Fruit fly (Drosophila melanogaster) whole organism, embryonic: ENCODE data around the gene Wwox.

Source experiments
- Blimp-1 ChIP-seq: fragments of 200-800 bp; sonication (Bioruptor generic); optimal IDR thresholded peaks from 3 replicates; lab custom pipeline; 2018; ENCODE audit warnings: missing biosample characterization, missing genetic modification characterization, mild to moderate bottlenecking, moderate library complexity, missing genetic modification reagents
- CG10209 ChIP-seq: fragments of 200-800 bp; sonication (Bioruptor generic); optimal IDR thresholded peaks from 3 replicates; lab custom pipeline; 2017; ENCODE audit warnings: missing biosample characterization, mild to moderate bottlenecking, missing genetic modification characterization, missing genetic modification reagents
- CG10366 ChIP-seq: fragments of 200-800 bp; sonication (Bioruptor generic); IDR thresholded peaks from 2 replicates; pipeline ENCODE4 v1.3.6; 2022; ENCODE audit warnings: missing biosample characterization, missing genetic modification characterization
- CG10543 ChIP-seq: fragments of 200-800 bp; sonication (Bioruptor generic); optimal IDR thresholded peaks from 3 replicates; lab custom pipeline; 2017; ENCODE audit warnings: missing biosample characterization, mild to moderate bottlenecking, missing genetic modification characterization, moderate library complexity
- CG15269 ChIP-seq: fragments of 200-800 bp; sonication (Bioruptor generic); optimal IDR thresholded peaks from 2 replicates; lab custom pipeline; 2018; ENCODE audit warnings: missing biosample characterization, mild to moderate bottlenecking, missing genetic modification characterization, moderate library complexity
- CG17359 ChIP-seq: fragments of 200-800 bp; sonication (Bioruptor generic); optimal IDR thresholded peaks from 3 replicates; lab custom pipeline; 2018; ENCODE audit warnings: missing biosample characterization, mild to moderate bottlenecking, missing genetic modification characterization, moderate library complexity
- CG17385 ChIP-seq: fragments of 200-800 bp; sonication (Bioruptor generic); optimal IDR thresholded peaks from 3 replicates; lab custom pipeline; 2018; ENCODE audit warnings: missing biosample characterization, mild to moderate bottlenecking, missing genetic modification characterization
- CG17912 ChIP-seq: fragments of 200-800 bp; sonication (Bioruptor generic); optimal IDR thresholded peaks from 2 replicates; lab custom pipeline; 2018; ENCODE audit warnings: missing biosample characterization, mild to moderate bottlenecking, missing genetic modification characterization
- CG18599 ChIP-seq: fragments of 200-800 bp; sonication (Bioruptor generic); optimal IDR thresholded peaks from 3 replicates; lab custom pipeline; 2017; ENCODE audit warnings: missing biosample characterization, missing genetic modification characterization, mild to moderate bottlenecking, moderate library complexity, missing genetic modification reagents
- CG30431 ChIP-seq: fragments of 200-800 bp; sonication (Bioruptor generic); optimal IDR thresholded peaks from 2 replicates; lab custom pipeline; 2017; ENCODE audit warnings: missing biosample characterization, missing genetic modification characterization
- CG32767 ChIP-seq: fragments of 200-800 bp; sonication (Bioruptor generic); IDR thresholded peaks from 2 replicates; pipeline ENCODE4 v1.3.6; 2022; ENCODE audit warnings: missing biosample characterization, missing genetic modification characterization
- CG34224 ChIP-seq: fragments of 200-800 bp; sonication (Bioruptor generic); IDR thresholded peaks from 3 replicates; pipeline ENCODE4 v1.3.6; 2022; ENCODE audit warnings: missing biosample characterization, missing genetic modification characterization; ENCODE audit not compliant: partially characterized antibody
- CG42726 ChIP-seq: fragments of 200-800 bp; sonication (Bioruptor generic); IDR thresholded peaks from 2 replicates; pipeline ENCODE4 v1.3.6; 2022; ENCODE audit warnings: missing biosample characterization, missing genetic modification characterization; ENCODE audit not compliant: partially characterized antibody
- CG6272 ChIP-seq: fragments of 200-800 bp; sonication (Bioruptor generic); IDR thresholded peaks from 2 replicates; pipeline ENCODE4 v1.3.6; 2022; ENCODE audit warnings: missing biosample characterization, missing genetic modification characterization
- CG6765 ChIP-seq: fragments of 200-800 bp; sonication (Bioruptor generic); optimal IDR thresholded peaks from 3 replicates; lab custom pipeline; 2017; ENCODE audit warnings: missing biosample characterization, mild to moderate bottlenecking, missing genetic modification characterization
- CG7963 ChIP-seq: fragments of 200-800 bp; sonication (Bioruptor generic); IDR thresholded peaks from 3 replicates; pipeline ENCODE4 v1.3.6; 2022; ENCODE audit warnings: missing biosample characterization, missing genetic modification characterization; ENCODE audit not compliant: partially characterized antibody
- D ChIP-seq, 2 experiments: fragments of 200-800 bp in 1 of 2; fragments of >200 bp in 1 of 2; sonication (Bioruptor generic) in 1 of 2; optimal IDR thresholded peaks; 2 replicates in 1 of 2; 3 replicates in 1 of 2; lab custom pipeline; 2017; ENCODE audit warnings: mild to moderate bottlenecking in 1 of 2, missing biosample characterization in 1 of 2, missing genetic modification characterization in 1 of 2, missing genetic modification reagents in 1 of 2
- D19A ChIP-seq: fragments of 200-800 bp; optimal IDR thresholded peaks from 3 replicates; lab custom pipeline; 2019; ENCODE audit warnings: missing biosample characterization, mild to moderate bottlenecking, missing genetic modification characterization, moderate library complexity
- Dll ChIP-seq: fragments of 200-800 bp; sonication (Bioruptor generic); IDR thresholded peaks from 4 replicates; pipeline ENCODE4 v1.3.6; 2022; ENCODE audit warnings: missing biosample characterization, missing genetic modification characterization; ENCODE audit not compliant: partially characterized antibody
- H2.0 ChIP-seq: fragments of 200-800 bp; sonication (Bioruptor generic); IDR thresholded peaks from 2 replicates; pipeline ENCODE4 v1.3.6; 2022; ENCODE audit warnings: missing biosample characterization, missing genetic modification characterization
- HLH4C ChIP-seq: fragments of 200-800 bp; sonication (Bioruptor generic); IDR thresholded peaks from 3 replicates; pipeline ENCODE4 v1.3.6; 2022; ENCODE audit warnings: missing biosample characterization, missing genetic modification characterization; ENCODE audit not compliant: partially characterized antibody
- Hand ChIP-seq: fragments of 200-800 bp; sonication (Bioruptor generic); optimal IDR thresholded peaks from 2 replicates; lab custom pipeline; 2017; ENCODE audit warnings: mild to moderate bottlenecking, missing biosample characterization, missing genetic modification reagents, missing genetic modification characterization
- Hr3 ChIP-seq: fragments of 200-800 bp; sonication (Bioruptor generic); optimal IDR thresholded peaks from 3 replicates; lab custom pipeline; 2016; ENCODE audit warnings: missing biosample characterization, missing genetic modification characterization
- Nf-YB ChIP-seq: fragments of 200-800 bp; sonication (Bioruptor generic); optimal IDR thresholded peaks from 3 replicates; lab custom pipeline; 2019; ENCODE audit warnings: missing biosample characterization, mild to moderate bottlenecking, missing genetic modification characterization, moderate library complexity
- PHDP ChIP-seq: fragments of 200-800 bp; sonication (Bioruptor generic); optimal IDR thresholded peaks from 3 replicates; lab custom pipeline; 2018; ENCODE audit warnings: missing biosample characterization, mild to moderate bottlenecking, missing genetic modification characterization, moderate library complexity
- Pdp1 ChIP-seq, 2 experiments: fragments of 200-800 bp; sonication (Bioruptor generic); optimal IDR thresholded peaks; 3 replicates each; lab custom pipeline; 2016; ENCODE audit warnings: missing biosample characterization in 2 of 2, missing genetic modification characterization in 2 of 2, mild to moderate bottlenecking in 1 of 2, moderate library complexity in 1 of 2
- Sin3A ChIP-seq: fragments of >200 bp; optimal IDR thresholded peaks from 2 replicates; lab custom pipeline; 2018
- Trl ChIP-seq, 3 experiments: fragments of >200 bp in 2 of 3; fragments of 200-800 bp in 1 of 3; sonication (Bioruptor generic) in 1 of 3; optimal IDR thresholded peaks; 2 replicates in 1 of 3; 3 replicates in 2 of 3; lab custom pipeline; 2016 to 2017; ENCODE audit warnings: missing biosample characterization in 1 of 3, missing genetic modification characterization in 1 of 3
- abd-A ChIP-seq: fragments of 200-800 bp; sonication (Bioruptor generic); optimal IDR thresholded peaks from 3 replicates; lab custom pipeline; 2019; ENCODE audit warnings: missing biosample characterization, mild to moderate bottlenecking, missing genetic modification characterization, moderate library complexity
- al ChIP-seq: fragments of 200-800 bp; sonication (Bioruptor generic); IDR thresholded peaks from 2 replicates; pipeline ENCODE4 v1.3.6; 2022; ENCODE audit warnings: missing biosample characterization, missing genetic modification characterization
- bsh ChIP-seq, 2 experiments: fragments of 200-800 bp; sonication (Bioruptor generic); optimal IDR thresholded peaks; 2 replicates each; lab custom pipeline; 2017 to 2018; ENCODE audit warnings: mild to moderate bottlenecking in 2 of 2, missing biosample characterization in 2 of 2, missing genetic modification characterization in 2 of 2, moderate library complexity in 1 of 2
- chm ChIP-seq: fragments of 200-800 bp; sonication (Bioruptor generic); IDR thresholded peaks from 2 replicates; pipeline ENCODE4 v1.3.6; 2022; ENCODE audit warnings: missing biosample characterization, missing genetic modification characterization
- dm ChIP-seq: fragments of 200-800 bp; sonication (Bioruptor generic); optimal IDR thresholded peaks from 3 replicates; lab custom pipeline; 2016; ENCODE audit warnings: missing biosample characterization, missing genetic modification characterization
- en ChIP-seq: fragments of 200-800 bp; sonication (Bioruptor generic); optimal IDR thresholded peaks from 2 replicates; lab custom pipeline; 2016; ENCODE audit warnings: missing biosample characterization, missing genetic modification characterization
- eve ChIP-seq, 2 experiments: fragments of >200 bp; optimal IDR thresholded peaks; 2 replicates each; lab custom pipeline; 2017; ENCODE audit warnings: missing biosample characterization in 2 of 2, missing genetic modification characterization in 2 of 2
- fu2 ChIP-seq: fragments of 200-800 bp; sonication (Bioruptor generic); optimal IDR thresholded peaks from 2 replicates; lab custom pipeline; 2016; ENCODE audit warnings: missing biosample characterization, missing genetic modification characterization
- gcm ChIP-seq: fragments of 200-800 bp; sonication (Bioruptor generic); optimal IDR thresholded peaks from 2 replicates; lab custom pipeline; 2019; ENCODE audit warnings: missing biosample characterization, mild to moderate bottlenecking, missing genetic modification characterization, moderate library complexity
- grau ChIP-seq: fragments of 200-800 bp; optimal IDR thresholded peaks from 3 replicates; lab custom pipeline; 2019; ENCODE audit warnings: missing biosample characterization, mild to moderate bottlenecking, missing genetic modification characterization, moderate library complexity
- gsb ChIP-seq: fragments of 200-800 bp; sonication (Bioruptor generic); IDR thresholded peaks from 2 replicates; pipeline ENCODE4 v1.3.6; 2022; ENCODE audit warnings: missing biosample characterization, missing genetic modification characterization
- p53 ChIP-seq: fragments of 200-800 bp; sonication (Bioruptor generic); optimal IDR thresholded peaks from 2 replicates; lab custom pipeline; 2016; ENCODE audit warnings: missing biosample characterization, missing genetic modification characterization
- pan ChIP-seq, 4 experiments: fragments of >200 bp in 3 of 4; fragments of 200-800 bp in 1 of 4; sonication (Bioruptor generic) in 1 of 4; optimal IDR thresholded peaks in 3 of 4; IDR thresholded peaks in 1 of 4; 2 replicates each; pipeline versions ENCODE4 v1.3.6 to Lab custom; 2017 to 2022; ENCODE audit warnings: missing biosample characterization in 2 of 4, missing genetic modification characterization in 2 of 4, mixed read lengths in 1 of 4
- phol ChIP-seq: fragments of 200-800 bp; sonication (Bioruptor generic); optimal IDR thresholded peaks from 3 replicates; lab custom pipeline; 2018; ENCODE audit warnings: missing biosample characterization, mild to moderate bottlenecking, missing genetic modification characterization, moderate library complexity
- slbo ChIP-seq: fragments of 200-800 bp; sonication (Bioruptor generic); IDR thresholded peaks from 2 replicates; pipeline ENCODE4 v1.3.6; 2022; ENCODE audit warnings: missing biosample characterization, missing genetic modification characterization
- stwl ChIP-seq: fragments of 200-800 bp; sonication (Bioruptor generic); optimal IDR thresholded peaks from 3 replicates; lab custom pipeline; 2018; ENCODE audit warnings: missing biosample characterization, mild to moderate bottlenecking, missing genetic modification characterization, moderate library complexity
- tgo ChIP-seq: fragments of 200-800 bp; sonication (Bioruptor generic); IDR thresholded peaks from 3 replicates; pipeline ENCODE4 v1.3.6; 2022; ENCODE audit warnings: missing biosample characterization, missing genetic modification characterization
- vfl ChIP-seq: fragments of 200-800 bp; sonication (Bioruptor generic); optimal IDR thresholded peaks from 2 replicates; lab custom pipeline; 2016; ENCODE audit warnings: missing biosample characterization, missing genetic modification characterization
- vnd ChIP-seq: fragments of 200-800 bp; sonication (Bioruptor generic); IDR thresholded peaks from 3 replicates; pipeline ENCODE4 v1.3.6; 2022; ENCODE audit warnings: missing biosample characterization, missing genetic modification characterization; ENCODE audit not compliant: partially characterized antibody
- yki ChIP-seq: fragments of >200 bp; optimal IDR thresholded peaks from 3 replicates; lab custom pipeline; 2018

Wwox gene

DNA sequence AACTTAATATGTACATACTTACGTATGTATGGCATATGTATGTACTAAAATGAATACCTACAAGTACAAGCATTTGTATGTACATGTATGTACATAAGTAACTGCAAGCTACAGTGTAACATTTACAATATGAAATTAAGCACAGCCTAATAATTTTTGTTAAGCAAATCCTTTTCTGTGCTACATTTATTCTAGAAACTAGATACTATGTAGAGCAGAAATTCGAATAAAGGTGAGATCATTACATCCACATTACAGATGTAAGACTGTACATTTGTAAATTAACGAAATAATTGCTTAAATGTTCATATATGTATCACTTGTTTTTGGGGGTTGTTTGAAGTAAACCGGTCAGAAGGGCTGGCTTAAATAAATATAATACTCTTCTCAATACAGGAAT, 12.1 kb downstream of the Wwox start (continued):
- TF ChIP-seq CG17385 (peak; percentile 33), Hand (GFP tag; lab: Kevin White, UChicago) (peak; percentile 7), al (no peak), CG6765 (GFP tag; lab: Kevin White, UChicago) (no peak), CG32767 (GFP tag; lab: Robert Waterston, UW) (no peak), fu2 (GFP tag; lab: Kevin White, UChicago) (no peak), CG10366 (no peak; the same call in 1 of the 2 replicates), PHDP (peak; percentile 36), gsb (0 out of 2 replicates have a peak, but pooled peaks have one; percentile 12), Nf-YB (GFP tag; lab: Kevin White, UChicago) (no peak), CG6272 (GFP tag; lab: Robert Waterston, UW) (no peak), vnd (GFP tag; lab: Robert Waterston, UW) (no peak), stwl (tag; lab: Kevin White, UChicago) (no peak), slbo (GFP tag; lab: Robert Waterston, UW) (peak; percentile 55; the same call in 1 of the 2 replicates), CG17912 (GFP tag; lab: Kevin White, UChicago) (no peak), Sin3A (no peak), pan (optimal IDR thresholded peaks at IDR 0.05; lab: Kevin White, UChicago) (no peak), pan (GFP tag; optimal IDR thresholded peaks at IDR 0.05 in 1 of 2, IDR thresholded peaks at IDR 0.05 in 1 of 2) (peak in 1 of 2 experiments; percentile 42), en (GFP tag; lab: Kevin White, UChicago) (no peak), CG15269 (tag; lab: Kevin White, UChicago) (peak; percentile 58), vfl (GFP tag; lab: Kevin White, UChicago) (no peak), CG18599 (no peak), p53 (GFP tag; lab: Kevin White, UChicago) (no peak), phol (tag; lab: Kevin White, UChicago) (peak; percentile 4), H2.0 (GFP tag; lab: Robert Waterston, UW) (peak; percentile 41; the same call in 1 of the 2 replicates), CG10209 (peak; percentile 34), bsh (GFP tag; optimal IDR thresholded peaks at IDR 0.05; lab: Kevin White, UChicago) (peak in 1 of 2 experiments; percentile 35), CG17359 (tag; lab: Kevin White, UChicago) (peak; percentile 34), HLH4C (GFP tag; lab: Robert Waterston, UW) (no peak), chm (no peak), eve (GFP tag; optimal IDR thresholded peaks at IDR 0.05; lab: Kevin White, UChicago) (peak in 1 of 2 experiments; percentile 22), CG30431 (GFP tag; lab: Kevin White, UChicago) (no peak), tgo (GFP tag; lab: Robert Waterston, UW) (peak; percentile 19; the same call in 1 of the 3 replicates)

DNA sequence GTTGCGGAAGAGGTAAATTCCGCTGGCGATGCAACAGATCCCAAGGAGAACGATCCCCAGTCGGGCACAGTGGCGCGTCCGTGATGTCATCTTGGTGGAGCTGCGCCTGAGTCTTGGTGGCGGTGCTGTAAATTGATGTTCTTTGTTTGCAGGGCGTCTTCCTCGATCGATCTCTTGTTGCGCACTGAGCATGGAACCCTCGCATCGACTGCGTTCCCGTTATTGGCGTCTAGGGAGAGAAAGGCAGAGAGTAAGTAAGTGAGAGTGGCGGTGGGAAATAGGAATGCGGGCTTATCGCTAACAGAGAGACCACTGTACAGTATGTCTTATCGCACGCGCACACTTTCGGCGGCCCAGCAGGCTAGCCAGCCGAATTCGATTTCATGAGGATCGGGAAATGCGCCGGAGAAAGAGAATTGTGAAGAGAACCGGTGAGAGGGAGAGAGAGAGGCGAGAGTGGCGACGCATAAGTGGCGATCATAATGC, 12.7 kb downstream of the Wwox start:
- TF ChIP-seq Dll (GFP tag; lab: Robert Waterston, UW) = peak; percentile 30; the same call in 1 of the 4 replicates
- peak; percentile 77 for TF ChIP-seq yki (lab: Kevin White, UChicago)
- peak; percentile 32; the same call in 1 of the 3 replicates for TF ChIP-seq CG34224 (GFP tag; lab: Robert Waterston, UW)
- TF ChIP-seq Blimp-1 (GFP tag; lab: Kevin White, UChicago) = peak; percentile 82
- TF ChIP-seq dm = peak; percentile 3
- peak; percentile 97 for TF ChIP-seq grau (tag; lab: Kevin White, UChicago)
- no peak for TF ChIP-seq CG42726 (GFP tag; lab: Robert Waterston, UW)
- TF ChIP-seq CG10543 = peak; percentile 11
- TF ChIP-seq D19A = peak; percentile 48
- 0 out of 2 replicates have a peak, but pooled peaks have one; percentile 15 for TF ChIP-seq H2.0 (GFP tag; lab: Robert Waterston, UW)
- peak in 1 of 2 experiments; percentile 5 for TF ChIP-seq Pdp1 (GFP tag; optimal IDR thresholded peaks at IDR 0.05; lab: Kevin White, UChicago)
- 0 out of 3 replicates have a peak, but pooled peaks have one; percentile 24 for TF ChIP-seq CG7963 (GFP tag; lab: Robert Waterston, UW)
- peak; percentile 89 for TF ChIP-seq gcm (GFP tag; lab: Kevin White, UChicago)
- TF ChIP-seq Hr3 (GFP tag; lab: Kevin White, UChicago) = no peak
- peak; percentile 61 for TF ChIP-seq D (optimal IDR thresholded peaks at IDR 0.05; lab: Kevin White, UChicago)
- TF ChIP-seq D (GFP tag; optimal IDR thresholded peaks at IDR 0.05; lab: Kevin White, UChicago) = no peak
- TF ChIP-seq Trl (optimal IDR thresholded peaks at IDR 0.05; lab: Kevin White, UChicago) = peak; percentile 85 to 87
- TF ChIP-seq Trl (GFP tag; optimal IDR thresholded peaks at IDR 0.05; lab: Kevin White, UChicago) = peak; percentile 0
- no peak for TF ChIP-seq abd-A (tag; lab: Kevin White, UChicago)
